Worm (Caenorhabditis elegans) whole organism, young adult: ENCODE results near the gene txt-12.
A peak's percentile ranks its signal among the peaks of the same experiment; 100 is the strongest.

Source experiments
- C06A6.2 ChIP-seq: fragments of 200-800 bp; sonication (Bioruptor generic); conservative IDR thresholded peaks from 2 replicates; pipeline ENCODE4 v1.3.6; 2022; ENCODE audit warnings: missing genetic modification characterization, missing compliant biosample characterization
- F33H1.4 ChIP-seq: fragments of 200-800 bp; sonication (Bioruptor generic); IDR thresholded peaks from 2 replicates; pipeline ENCODE4 v1.3.6; 2022; ENCODE audit warnings: missing genetic modification reagents, missing genetic modification characterization, missing compliant biosample characterization
- F52B5.7 ChIP-seq: sonication (generic microtip); optimal IDR thresholded peaks from 2 replicates; lab custom pipeline; 2016; ENCODE audit warnings: mild to moderate bottlenecking, missing genetic modification characterization, missing compliant biosample characterization
- F57A8.1 ChIP-seq: fragments of 200-800 bp; sonication (Bioruptor generic); optimal IDR thresholded peaks from 2 replicates; lab custom pipeline; 2018; ENCODE audit warnings: mild to moderate bottlenecking, missing genetic modification characterization, moderate library complexity, missing compliant biosample characterization
- K12H6.12 ChIP-seq: fragments of 200-800 bp; sonication (Bioruptor generic); optimal IDR thresholded peaks from 2 replicates; lab custom pipeline; 2018; ENCODE audit warnings: mild to moderate bottlenecking, missing genetic modification characterization, missing compliant biosample characterization
- T26A5.8 ChIP-seq: sonication (generic microtip); optimal IDR thresholded peaks from 2 replicates; lab custom pipeline; 2016; ENCODE audit warnings: missing genetic modification characterization, missing compliant biosample characterization
- Y53G8AR.9 ChIP-seq: fragments of 200-800 bp; sonication (Bioruptor generic); conservative IDR thresholded peaks from 2 replicates; pipeline ENCODE4 v1.3.6; 2022; ENCODE audit warnings: missing genetic modification reagents, missing genetic modification characterization, missing compliant biosample characterization
- aptf-2 ChIP-seq: fragments of 200-800 bp; sonication (Bioruptor generic); conservative IDR thresholded peaks from 2 replicates; pipeline ENCODE4 v1.3.6; 2022; ENCODE audit warnings: missing genetic modification reagents, missing genetic modification characterization, missing compliant biosample characterization
- aptf-3 ChIP-seq: fragments of 200-800 bp; sonication (Bioruptor generic); IDR thresholded peaks from 2 replicates; pipeline ENCODE4 v1.3.6; 2022; ENCODE audit warnings: missing genetic modification characterization, missing compliant biosample characterization
- athp-1 ChIP-seq: sonication (generic microtip); optimal IDR thresholded peaks from 2 replicates; lab custom pipeline; 2017; ENCODE audit warnings: mild to moderate bottlenecking, missing genetic modification characterization, missing compliant biosample characterization
- attf-3 ChIP-seq: fragments of 200-800 bp; sonication (Bioruptor generic); conservative IDR thresholded peaks from 2 replicates; pipeline ENCODE4 v1.3.6; 2022; ENCODE audit warnings: missing genetic modification reagents, missing genetic modification characterization, missing compliant biosample characterization
- ceh-100 ChIP-seq: fragments of 200-800 bp; sonication (Bioruptor generic); IDR thresholded peaks from 2 replicates; pipeline ENCODE4 v1.3.6; 2022; ENCODE audit warnings: missing genetic modification reagents, missing genetic modification characterization, missing compliant biosample characterization
- ceh-40 ChIP-seq: fragments of 200-800 bp; sonication (Bioruptor generic); IDR thresholded peaks from 2 replicates; pipeline ENCODE4 v1.3.6; 2022; ENCODE audit warnings: missing genetic modification characterization, missing compliant biosample characterization
- ceh-79 ChIP-seq: sonication (generic microtip); optimal IDR thresholded peaks from 2 replicates; lab custom pipeline; 2017; ENCODE audit warnings: mild to moderate bottlenecking, missing genetic modification characterization, missing compliant biosample characterization
- ceh-91 ChIP-seq: fragments of 200-800 bp; sonication (Bioruptor generic); IDR thresholded peaks from 2 replicates; pipeline ENCODE4 v1.3.6; 2022; ENCODE audit warnings: missing genetic modification reagents, missing genetic modification characterization, missing compliant biosample characterization
- dpff-1 ChIP-seq: sonication (generic microtip); optimal IDR thresholded peaks from 2 replicates; lab custom pipeline; 2017; ENCODE audit warnings: mild to moderate bottlenecking, missing genetic modification characterization, missing compliant biosample characterization
- egl-18 ChIP-seq: fragments of 200-800 bp; sonication (Bioruptor generic); IDR thresholded peaks from 2 replicates; pipeline ENCODE4 v1.3.6; 2022; ENCODE audit warnings: missing genetic modification reagents, missing genetic modification characterization, missing compliant biosample characterization
- egl-44 ChIP-seq: fragments of 200-800 bp; sonication (Bioruptor generic); IDR thresholded peaks from 2 replicates; pipeline ENCODE4 v1.3.6; 2022; ENCODE audit warnings: missing genetic modification reagents, missing genetic modification characterization, missing compliant biosample characterization
- ets-4 ChIP-seq: fragments of 200-800 bp; sonication (Bioruptor generic); optimal IDR thresholded peaks from 2 replicates; lab custom pipeline; 2018; ENCODE audit warnings: mild to moderate bottlenecking, missing genetic modification characterization, missing compliant biosample characterization
- hlh-26 ChIP-seq: fragments of 200-800 bp; sonication (Bioruptor generic); conservative IDR thresholded peaks from 2 replicates; pipeline ENCODE4 v1.3.6; 2022; ENCODE audit warnings: missing genetic modification reagents, missing genetic modification characterization, missing compliant biosample characterization
- lin-54 ChIP-seq: fragments of 200-800 bp; sonication (Bioruptor generic); optimal IDR thresholded peaks from 2 replicates; lab custom pipeline; 2018; ENCODE audit warnings: mild to moderate bottlenecking, missing genetic modification characterization, missing compliant biosample characterization
- lsl-1 ChIP-seq: fragments of 200-800 bp; sonication (Bioruptor generic); optimal IDR thresholded peaks from 2 replicates; lab custom pipeline; 2018; ENCODE audit warnings: mild to moderate bottlenecking, missing genetic modification characterization, moderate library complexity, missing compliant biosample characterization
- madf-3 ChIP-seq: fragments of 200-800 bp; sonication (Bioruptor generic); IDR thresholded peaks from 2 replicates; pipeline ENCODE4 v1.3.6; 2022; ENCODE audit warnings: missing genetic modification reagents, missing genetic modification characterization, missing compliant biosample characterization
- madf-6 ChIP-seq: fragments of 200-800 bp; sonication (Bioruptor generic); IDR thresholded peaks from 2 replicates; pipeline ENCODE4 v1.3.6; 2022; ENCODE audit warnings: missing genetic modification reagents, missing genetic modification characterization, missing compliant biosample characterization
- mes-4 ChIP-seq: sonication (generic microtip); optimal IDR thresholded peaks from 2 replicates; lab custom pipeline; 2016; ENCODE audit warnings: missing genotype, missing genetic modification characterization, missing compliant biosample characterization
- nfya-2 ChIP-seq: fragments of 200-800 bp; sonication (Bioruptor generic); IDR thresholded peaks from 2 replicates; pipeline ENCODE4 v1.3.6; 2022; ENCODE audit warnings: missing genetic modification reagents, missing genetic modification characterization, missing compliant biosample characterization
- nhr-120 ChIP-seq: fragments of 200-800 bp; sonication (Bioruptor generic); IDR thresholded peaks from 2 replicates; pipeline ENCODE4 v1.3.6; 2022; ENCODE audit warnings: missing genetic modification characterization, missing compliant biosample characterization
- nhr-179 ChIP-seq: sonication (generic microtip); optimal IDR thresholded peaks from 2 replicates; lab custom pipeline; 2016; ENCODE audit warnings: mild to moderate bottlenecking, missing genetic modification characterization, missing compliant biosample characterization
- nhr-80 ChIP-seq: sonication (generic microtip); optimal IDR thresholded peaks from 2 replicates; lab custom pipeline; 2016; ENCODE audit warnings: missing genetic modification characterization, missing compliant biosample characterization
- nhr-90 ChIP-seq: sonication (generic microtip); optimal IDR thresholded peaks from 2 replicates; lab custom pipeline; 2016; ENCODE audit warnings: missing genotype, mild to moderate bottlenecking, missing genetic modification characterization, missing compliant biosample characterization
- pha-4 ChIP-seq: fragments of 150-350 bp; sonication (generic microtip); optimal IDR thresholded peaks from 2 replicates; lab custom pipeline; 2014; ENCODE audit warnings: missing biosample characterization, missing genetic modification reagents, missing genetic modification characterization
- repo-1 ChIP-seq: sonication (generic microtip); optimal IDR thresholded peaks from 2 replicates; lab custom pipeline; 2017; ENCODE audit warnings: mild to moderate bottlenecking, missing genetic modification characterization, missing compliant biosample characterization
- sdz-38 ChIP-seq: sonication (generic microtip); optimal IDR thresholded peaks from 2 replicates; lab custom pipeline; 2016; ENCODE audit warnings: missing genotype, missing genetic modification characterization, missing compliant biosample characterization
- sea-2 ChIP-seq: fragments of 200-800 bp; sonication (Bioruptor generic); IDR thresholded peaks from 2 replicates; pipeline ENCODE4 v1.3.6; 2022; ENCODE audit warnings: missing genetic modification characterization, missing compliant biosample characterization
- snpc-3.4 ChIP-seq: sonication (generic microtip); optimal IDR thresholded peaks from 2 replicates; lab custom pipeline; 2017; ENCODE audit warnings: missing genetic modification characterization, mild to moderate bottlenecking, missing compliant biosample characterization, antibody characterized with exemption, moderate library complexity, missing genotype, missing genetic modification reagents
- somi-1 ChIP-seq: fragments of 200-800 bp; sonication (Bioruptor generic); optimal IDR thresholded peaks from 2 replicates; lab custom pipeline; 2018; ENCODE audit warnings: mild to moderate bottlenecking, missing genetic modification characterization, missing compliant biosample characterization
- tbx-9 ChIP-seq: sonication (generic microtip); optimal IDR thresholded peaks from 2 replicates; lab custom pipeline; 2016; ENCODE audit warnings: borderline replicate concordance, missing genetic modification characterization, inconsistent platforms, missing compliant biosample characterization
- xnd-1 ChIP-seq: sonication (generic microtip); optimal IDR thresholded peaks from 2 replicates; lab custom pipeline; 2016; ENCODE audit warnings: missing genotype, missing genetic modification reagents, missing genetic modification characterization, missing compliant biosample characterization
- zfh-2 ChIP-seq: fragments of 200-800 bp; sonication (Bioruptor generic); conservative IDR thresholded peaks from 2 replicates; pipeline ENCODE4 v1.3.6; 2022; ENCODE audit warnings: missing genetic modification reagents, missing genetic modification characterization, missing compliant biosample characterization
- zim-3 ChIP-seq: sonication (generic microtip); optimal IDR thresholded peaks from 2 replicates; lab custom pipeline; 2017; ENCODE audit warnings: mild to moderate bottlenecking, missing genetic modification characterization, moderate library complexity, missing compliant biosample characterization
- ztf-25 ChIP-seq: fragments of 200-800 bp; sonication (Bioruptor generic); IDR thresholded peaks from 2 replicates; pipeline ENCODE4 v1.3.6; 2022; ENCODE audit warnings: missing genetic modification reagents, missing genetic modification characterization, missing compliant biosample characterization

txt-12 gene

DNA sequence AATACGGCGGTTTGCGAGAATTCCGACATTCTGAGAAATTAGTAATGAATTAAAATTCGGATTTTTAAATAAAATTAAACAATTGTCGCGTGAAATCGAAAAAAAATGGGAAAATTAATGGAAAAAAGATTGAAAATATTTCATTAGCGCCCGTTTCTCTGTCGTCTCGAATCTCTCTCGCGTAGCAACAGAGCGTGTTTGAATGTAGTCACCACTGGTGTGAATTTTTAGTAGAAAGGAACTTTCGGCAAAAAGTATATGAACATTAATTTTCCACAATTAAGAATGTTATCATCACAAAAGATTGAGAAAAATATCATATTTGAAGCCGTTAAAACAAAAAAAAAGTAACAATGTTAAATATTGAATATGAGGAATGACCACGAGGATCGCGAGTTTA lies 44.0 kb downstream of the txt-12 start, which contains the start of gene aipl-1 (continued):
- TF ChIP-seq lsl-1 (GFP tag; lab: Kevin White, UChicago) (peak; percentile 48), hlh-26 (GFP tag; lab: Robert Waterston, UW) (no peak), nhr-90 (tag; lab: Kevin White, UChicago) (no peak), zim-3 (tag; lab: Kevin White, UChicago) (no peak), ceh-79 (tag; lab: Kevin White, UChicago) (no peak), pha-4 (no peak), F33H1.4 (GFP tag; lab: Robert Waterston, UW) (0 out of 2 replicates have a peak, but pooled peaks have one; percentile 31), mes-4 (tag; lab: Kevin White, UChicago) (no peak), zfh-2 (GFP tag; lab: Robert Waterston, UW) (no peak), ceh-100 (GFP tag; lab: Robert Waterston, UW) (peak; percentile 95), nhr-120 (no peak), aptf-3 (GFP tag; lab: Robert Waterston, UW) (no peak), nfya-2 (GFP tag; lab: Robert Waterston, UW) (no peak), repo-1 (no peak), F52B5.7 (tag; lab: Kevin White, UChicago) (no peak), nhr-80 (tag; lab: Kevin White, UChicago) (peak; percentile 2), sea-2 (GFP tag; lab: Robert Waterston, UW) (no peak), tbx-9 (tag; lab: Kevin White, UChicago) (no peak)

- TF ChIP-seq athp-1 (tag; lab: Kevin White, UChicago) (no peak), nhr-80 (tag; lab: Kevin White, UChicago) (peak; percentile 3), K12H6.12 (tag; lab: Kevin White, UChicago) (no peak), nhr-179 (tag; lab: Kevin White, UChicago) (no peak), egl-44 (GFP tag; lab: Robert Waterston, UW) (no peak)
Observed at ce11 chrV:15139811-15140210, 47.0 kb downstream of the txt-12 start.

ce11 chrV:15140247-15140646 lies 47.5 kb downstream of the txt-12 start, which contains the start of gene K08F9.3:
TSS of gene K08F9.3 (plus strand) at chrV:15140547.
- no peak for TF ChIP-seq nhr-90 (tag; lab: Kevin White, UChicago)
- TF ChIP-seq ceh-91 (GFP tag; lab: Robert Waterston, UW), result no peak
- no peak for TF ChIP-seq attf-3
- TF ChIP-seq madf-6 (GFP tag; lab: Robert Waterston, UW), result no peak
- TF ChIP-seq egl-18 (GFP tag; lab: Robert Waterston, UW), result no peak
- TF ChIP-seq ceh-40 (GFP tag; lab: Robert Waterston, UW), result no peak
- TF ChIP-seq aptf-2 (GFP tag; lab: Robert Waterston, UW), result no peak
- no peak for TF ChIP-seq F57A8.1
- no peak for TF ChIP-seq F52B5.7 (tag; lab: Kevin White, UChicago)
- TF ChIP-seq F33H1.4 (GFP tag; lab: Robert Waterston, UW), result no peak
- no peak for TF ChIP-seq T26A5.8 (tag; lab: Kevin White, UChicago)
- no peak for TF ChIP-seq sdz-38
- no peak for TF ChIP-seq madf-3

- TF ChIP-seq dpff-1 (tag; lab: Kevin White, UChicago) (no peak), xnd-1 (tag; lab: Kevin White, UChicago) (no peak), ets-4 (no peak), snpc-3.4 (tag; lab: Kevin White, UChicago) (no peak), lsl-1 (GFP tag; lab: Kevin White, UChicago) (no peak), Y53G8AR.9 (GFP tag; lab: Robert Waterston, UW) (no peak), C06A6.2 (no peak), K12H6.12 (tag; lab: Kevin White, UChicago) (no peak), lin-54 (GFP tag; lab: Kevin White, UChicago) (no peak), ceh-40 (GFP tag; lab: Robert Waterston, UW) (no peak), somi-1 (GFP tag; lab: Kevin White, UChicago) (no peak), ztf-25 (GFP tag; lab: Robert Waterston, UW) (no peak)
Observed at ce11 chrV:15143285-15143684, 50.5 kb downstream of the txt-12 start, which contains the start of gene K08F9.1. TSS of gene K08F9.1 (minus strand) at chrV:15143385.
